Worm (Caenorhabditis elegans) whole organism, L2 larva: ENCODE measurements around the gene srg-24.
"Not testable (repeated sequence)": the region's sequence is repeated elsewhere in the genome, so short reads cannot be mapped to it uniquely, and the experiment has no call there.

Source experiments
- C34F6.9 ChIP-seq: fragments of 150-350 bp; optimal IDR thresholded peaks from 2 replicates; lab custom pipeline; 2014; ENCODE audit warnings: missing biosample characterization, missing genetic modification characterization
- Y55F3AM.14 ChIP-seq: fragments of 200-800 bp; sonication (Bioruptor generic); optimal IDR thresholded peaks from 2 replicates; lab custom pipeline; 2018; ENCODE audit warnings: mild to moderate bottlenecking, missing genetic modification characterization, missing compliant biosample characterization
- ZK546.5 ChIP-seq: sonication (generic microtip); optimal IDR thresholded peaks from 2 replicates; lab custom pipeline; 2017; ENCODE audit warnings: missing biosample characterization, missing genetic modification characterization
- alr-1 ChIP-seq: fragments of 150-350 bp; optimal IDR thresholded peaks from 2 replicates; lab custom pipeline; 2014; ENCODE audit warnings: missing biosample characterization, missing genetic modification characterization
- blmp-1 ChIP-seq: sonication (generic microtip); optimal IDR thresholded peaks from 2 replicates; lab custom pipeline; 2017; ENCODE audit warnings: missing genetic modification characterization, mild to moderate bottlenecking, missing compliant biosample characterization, antibody characterized with exemption, moderate library complexity; ENCODE audit not compliant: insufficient read depth
- ceh-82 ChIP-seq: fragments of 150-350 bp; optimal IDR thresholded peaks from 2 replicates; lab custom pipeline; 2014; ENCODE audit warnings: missing biosample characterization, missing genetic modification characterization
- crh-2 ChIP-seq: sonication (generic microtip); optimal IDR thresholded peaks from 2 replicates; lab custom pipeline; 2017; ENCODE audit warnings: missing biosample characterization, missing genetic modification characterization
- dmd-4 ChIP-seq: sonication (generic microtip); optimal IDR thresholded peaks from 2 replicates; lab custom pipeline; 2017; ENCODE audit warnings: missing biosample characterization, missing genetic modification characterization
- egl-27 ChIP-seq: sonication (generic microtip); optimal IDR thresholded peaks from 3 replicates; lab custom pipeline; 2017; ENCODE audit warnings: missing biosample characterization, missing genetic modification reagents, missing genetic modification characterization
- elt-1 ChIP-seq: fragments of 150-350 bp; optimal IDR thresholded peaks from 2 replicates; lab custom pipeline; 2014; ENCODE audit warnings: missing biosample characterization, missing genetic modification characterization
- fos-1 ChIP-seq: fragments of 150-350 bp; optimal IDR thresholded peaks from 2 replicates; lab custom pipeline; 2014; ENCODE audit warnings: missing biosample characterization, missing genetic modification characterization
- gmeb-1 ChIP-seq: fragments of 150-350 bp; optimal IDR thresholded peaks from 2 replicates; lab custom pipeline; 2014; ENCODE audit warnings: missing biosample characterization, missing genetic modification characterization
- lin-13 ChIP-seq: fragments of 150-350 bp; optimal IDR thresholded peaks from 2 replicates; lab custom pipeline; 2014; ENCODE audit warnings: missing biosample characterization, missing genetic modification reagents, missing genetic modification characterization
- lin-39 ChIP-seq: fragments of 150-350 bp; optimal IDR thresholded peaks from 2 replicates; lab custom pipeline; 2014; ENCODE audit warnings: missing biosample characterization, missing genetic modification reagents, missing genetic modification characterization
- lsy-2 ChIP-seq, 2 experiments: fragments of 150-350 bp in 1 of 2; sonication (generic microtip) in 1 of 2; optimal IDR thresholded peaks; 2 replicates each; lab custom pipeline; 2014 to 2017; ENCODE audit warnings: missing biosample characterization in 2 of 2, missing genetic modification characterization in 2 of 2
- mab-5 ChIP-seq: fragments of 150-350 bp; optimal IDR thresholded peaks from 2 replicates; lab custom pipeline; 2014; ENCODE audit warnings: missing biosample characterization, missing genetic modification characterization
- mdl-1 ChIP-seq, 2 experiments: fragments of 150-350 bp in 1 of 2; sonication (generic microtip) in 1 of 2; optimal IDR thresholded peaks; 2 replicates each; lab custom pipeline; 2017; ENCODE audit warnings: missing biosample characterization in 2 of 2, missing genetic modification characterization in 2 of 2
- nhr-10 ChIP-seq: sonication (generic microtip); optimal IDR thresholded peaks from 2 replicates; lab custom pipeline; 2017; ENCODE audit warnings: missing biosample characterization, missing genetic modification characterization
- nhr-12 ChIP-seq: fragments of 150-350 bp; optimal IDR thresholded peaks from 2 replicates; lab custom pipeline; 2014; ENCODE audit warnings: missing biosample characterization, missing genetic modification characterization
- nhr-129 ChIP-seq: fragments of 150-350 bp; optimal IDR thresholded peaks from 2 replicates; lab custom pipeline; 2014; ENCODE audit warnings: missing biosample characterization, missing genetic modification characterization
- nhr-23 ChIP-seq: fragments of 150-350 bp; optimal IDR thresholded peaks from 2 replicates; lab custom pipeline; 2014; ENCODE audit warnings: missing biosample characterization, missing genetic modification reagents, missing genetic modification characterization
- nhr-77 ChIP-seq: fragments of 150-350 bp; optimal IDR thresholded peaks from 2 replicates; lab custom pipeline; 2014; ENCODE audit warnings: missing biosample characterization, missing genetic modification characterization
- peb-1 ChIP-seq: fragments of 150-350 bp; optimal IDR thresholded peaks from 2 replicates; lab custom pipeline; 2014; ENCODE audit warnings: missing biosample characterization, missing genetic modification characterization
- sem-4 ChIP-seq: fragments of 150-350 bp; optimal IDR thresholded peaks from 2 replicates; lab custom pipeline; 2014; ENCODE audit warnings: missing biosample characterization, missing genetic modification reagents, missing genetic modification characterization
- skn-1 ChIP-seq: sonication (generic microtip); optimal IDR thresholded peaks from 2 replicates; lab custom pipeline; 2017; ENCODE audit warnings: missing biosample characterization, missing genetic modification characterization
- sma-9 ChIP-seq, 2 experiments: fragments of 150-350 bp in 1 of 2; sonication (generic microtip) in 1 of 2; optimal IDR thresholded peaks; 2 replicates each; lab custom pipeline; 2014 to 2016; ENCODE audit warnings: missing genetic modification characterization in 2 of 2, mild to moderate bottlenecking in 1 of 2, missing biosample characterization in 1 of 2, missing compliant biosample characterization in 1 of 2, missing genetic modification reagents in 1 of 2, moderate library complexity in 1 of 2
- snpc-4 ChIP-seq: fragments of 150-350 bp; optimal IDR thresholded peaks from 2 replicates; lab custom pipeline; 2014; ENCODE audit warnings: missing biosample characterization, missing genetic modification characterization
- unc-55 ChIP-seq: fragments of 150-350 bp; sonication (generic microtip); optimal IDR thresholded peaks from 3 replicates; lab custom pipeline; 2014; ENCODE audit warnings: missing biosample characterization, missing genetic modification reagents, missing genetic modification characterization
- zag-1 ChIP-seq: fragments of 150-350 bp; optimal IDR thresholded peaks from 2 replicates; lab custom pipeline; 2014; ENCODE audit warnings: missing biosample characterization, missing genetic modification characterization
- ztf-11 ChIP-seq: sonication (generic microtip); optimal IDR thresholded peaks from 2 replicates; lab custom pipeline; 2017; ENCODE audit warnings: missing biosample characterization, missing genetic modification characterization
- ztf-4 ChIP-seq: fragments of 150-350 bp; optimal IDR thresholded peaks from 2 replicates; lab custom pipeline; 2014; ENCODE audit warnings: missing biosample characterization, missing genetic modification characterization

Gene srg-24

ce11 chrII:3100546-3100945, at the start of gene srg-24:
Gene srg-24 (minus strand): TSS chrII:3100646.
- TF ChIP-seq C34F6.9 (tag; lab: Kevin White, UChicago) (no peak), nhr-23 (no peak), skn-1 (tag; lab: Kevin White, UChicago) (no peak), lsy-2 (tag; optimal IDR thresholded peaks at IDR 0.05; lab: Kevin White, UChicago) (no peak)

DNA sequence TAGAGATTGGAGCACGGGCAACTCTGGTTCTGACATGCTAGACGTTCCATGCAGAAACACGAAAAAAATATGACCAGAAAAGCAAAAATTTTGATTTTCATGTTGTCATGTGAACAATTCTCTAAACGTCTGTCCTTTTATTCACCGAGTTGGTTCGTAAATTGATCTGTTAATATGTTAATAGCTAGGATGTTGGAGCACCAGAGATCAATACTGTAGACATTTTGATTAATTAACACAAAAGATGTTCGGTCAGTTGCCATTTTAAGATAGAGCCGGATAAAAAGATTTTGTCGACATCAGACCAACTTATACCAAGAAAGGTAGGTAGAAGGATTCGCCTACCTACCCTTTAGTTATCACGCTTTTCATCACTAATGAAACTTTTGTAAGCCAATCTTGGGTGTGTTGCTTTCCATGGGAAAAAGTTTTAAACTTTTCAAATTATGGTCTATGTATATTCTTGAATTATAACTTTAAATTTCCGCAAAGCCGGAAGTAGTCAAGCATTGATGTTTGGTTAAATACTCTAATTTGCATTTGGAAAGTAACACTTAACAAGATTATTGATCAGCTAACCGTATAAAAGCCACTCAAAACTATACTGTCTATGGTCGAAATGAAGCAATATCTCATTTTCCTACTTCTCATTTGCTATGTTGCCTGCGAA, 49.2 kb upstream of the srg-24 start, which contains the start of the genes T10D4.11 and T10D4.1:
T10D4.11 (minus strand) TSS at position 101 of the 670 bp plus-strand sequence.
T10D4.1 (plus strand) TSS at position 620 of the 670 bp plus-strand sequence.
- TF ChIP-seq ZK546.5 (tag; lab: Kevin White, UChicago), result no peak
- no peak for TF ChIP-seq ztf-11 (tag; lab: Kevin White, UChicago)
- TF ChIP-seq gmeb-1, result no peak
- TF ChIP-seq skn-1 (tag; lab: Kevin White, UChicago), result no peak
- no peak for TF ChIP-seq nhr-129 (tag; lab: Kevin White, UChicago)
- no peak for TF ChIP-seq ztf-4
- TF ChIP-seq elt-1, result no peak
- no peak for TF ChIP-seq Y55F3AM.14 (GFP tag; lab: Kevin White, UChicago)
- TF ChIP-seq fos-1, result no peak
- no peak for TF ChIP-seq peb-1
- TF ChIP-seq sma-9 (GFP tag; optimal IDR thresholded peaks at IDR 0.05; lab: Kevin White, UChicago), result no peak
- TF ChIP-seq sma-9 (tag; optimal IDR thresholded peaks at IDR 0.05; lab: Kevin White, UChicago), result no peak
- TF ChIP-seq ceh-82 (tag; lab: Kevin White, UChicago), result no peak
- TF ChIP-seq snpc-4 (tag; lab: Kevin White, UChicago), result no peak
- TF ChIP-seq lin-39 (tag; lab: Kevin White, UChicago), result no peak
- no peak for TF ChIP-seq dmd-4 (tag; lab: Kevin White, UChicago)
- no peak for TF ChIP-seq crh-2

- TF ChIP-seq nhr-129 (tag; lab: Kevin White, UChicago) (no peak), crh-2 (no peak), skn-1 (tag; lab: Kevin White, UChicago) (no peak), blmp-1 (no peak), elt-1 (no peak), nhr-77 (tag; lab: Kevin White, UChicago) (no peak), zag-1 (no peak), peb-1 (no peak)
Observed at ce11 chrII:3148404-3148803, 48.0 kb upstream of the srg-24 start.

DNA sequence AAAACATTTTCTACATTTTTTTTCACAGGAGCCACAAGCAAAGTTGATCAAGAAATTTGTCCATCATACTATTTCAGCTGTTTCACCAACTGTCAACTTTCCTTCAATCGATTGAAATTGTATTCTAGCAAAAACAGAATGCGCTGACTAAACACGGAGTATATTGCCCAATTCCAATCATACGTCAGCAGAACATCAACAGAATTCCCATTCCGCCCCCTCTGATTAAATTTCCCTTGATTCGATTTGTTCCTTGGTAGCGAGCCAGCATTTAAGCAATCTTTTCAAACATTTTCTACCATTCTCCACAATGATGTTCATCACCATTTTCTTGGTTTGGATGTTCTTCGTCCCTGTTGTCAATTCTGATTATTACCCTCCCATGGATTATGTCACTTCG, 45.4 kb upstream of the srg-24 start, which contains the start of gene T10D4.15:
T10D4.15 (plus strand) TSS at position 301 of the 400 bp plus-strand sequence.
- TF ChIP-seq alr-1 (tag; lab: Kevin White, UChicago), result no peak
- no peak for TF ChIP-seq Y55F3AM.14 (GFP tag; lab: Kevin White, UChicago)
- TF ChIP-seq, all 48 proteins: peak for 0

DNA sequence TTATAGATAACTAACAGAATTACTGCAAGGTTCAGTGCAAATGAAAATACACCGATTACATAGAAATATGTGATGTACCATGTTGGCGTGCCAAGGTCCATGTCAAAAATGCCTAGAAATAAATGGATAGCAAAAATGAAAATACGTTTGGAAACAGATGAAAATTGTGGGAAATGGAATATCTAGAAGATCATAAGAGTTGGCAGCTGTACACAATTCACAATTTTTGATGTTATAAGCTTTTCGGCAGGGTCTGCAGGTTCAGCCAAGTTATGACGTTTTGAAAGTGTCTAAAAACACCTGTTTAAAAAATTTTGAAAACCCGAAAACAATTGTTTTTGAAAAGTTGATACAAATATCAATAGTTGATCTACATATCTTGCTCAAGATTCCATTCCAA, 44.1 kb upstream of the srg-24 start, which contains the start of gene sri-43:
sri-43 (minus strand) TSS at position 101 of the 400 bp plus-strand sequence.
- TF ChIP-seq nhr-10 (tag; lab: Kevin White, UChicago); unc-55 (GFP tag; lab: Kevin White, UChicago); peb-1: not testable (repeated sequence)
- TF ChIP-seq, all 48 proteins: peak for 0; not testable (repeated sequence) for 48

ce11 chrII:3142855-3143254, 42.4 kb upstream of the srg-24 start, which contains the start of gene sri-42:
Gene sri-42 (minus strand): TSS chrII:3142955.
- TF ChIP-seq egl-27; lsy-2 (tag; optimal IDR thresholded peaks at IDR 0.05; lab: Kevin White, UChicago); gmeb-1: not testable (repeated sequence)

DNA sequence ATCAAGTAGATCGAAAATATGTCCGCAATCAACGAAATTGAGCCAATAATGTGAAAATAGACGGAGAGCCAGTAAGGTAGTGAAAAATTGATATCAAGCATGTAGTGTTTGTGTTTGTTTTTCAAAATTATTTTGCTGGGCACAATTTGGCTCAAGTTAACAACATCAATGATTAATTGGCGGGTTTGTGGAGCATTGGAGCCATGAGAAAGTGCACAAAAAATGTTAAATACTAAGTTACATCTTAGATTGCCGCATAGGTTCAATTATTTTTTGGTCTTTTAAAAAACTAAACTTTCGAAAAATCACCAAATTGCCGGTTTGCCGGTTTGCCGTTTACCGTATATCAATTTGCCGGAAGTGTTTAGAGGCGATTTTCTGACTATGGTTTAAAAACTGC, 37.4 kb upstream of the srg-24 start, which contains the start of gene sri-54:
sri-54 (minus strand) TSS at position 101 of the 400 bp plus-strand sequence.
- TF ChIP-seq mdl-1 (tag; optimal IDR thresholded peaks at IDR 0.05; lab: Kevin White, UChicago) (no peak), lin-13 (GFP tag; lab: Kevin White, UChicago) (no peak), unc-55 (GFP tag; lab: Kevin White, UChicago) (no peak), nhr-23 (no peak), elt-1 (no peak), zag-1 (no peak), C34F6.9 (tag; lab: Kevin White, UChicago) (no peak), sem-4 (tag; lab: Kevin White, UChicago) (no peak), nhr-12 (tag; lab: Kevin White, UChicago) (no peak), nhr-129 (tag; lab: Kevin White, UChicago) (no peak), dmd-4 (tag; lab: Kevin White, UChicago) (no peak), mab-5 (tag; lab: Kevin White, UChicago) (no peak)
